Worm (Caenorhabditis elegans) whole organism, L4/young adult: Measurements from ENCODE around the gene Y26E6A.3.

Experiments used
- W03F9.2 ChIP-seq: fragments of 150-350 bp; optimal IDR thresholded peaks from 2 replicates; lab custom pipeline; 2014; ENCODE audit warnings: missing biosample characterization, missing genetic modification characterization
- dao-5 ChIP-seq: sonication (generic microtip); optimal IDR thresholded peaks from 2 replicates; lab custom pipeline; 2016; ENCODE audit warnings: missing genotype, missing genetic modification characterization, moderate library complexity, missing compliant biosample characterization

DNA sequence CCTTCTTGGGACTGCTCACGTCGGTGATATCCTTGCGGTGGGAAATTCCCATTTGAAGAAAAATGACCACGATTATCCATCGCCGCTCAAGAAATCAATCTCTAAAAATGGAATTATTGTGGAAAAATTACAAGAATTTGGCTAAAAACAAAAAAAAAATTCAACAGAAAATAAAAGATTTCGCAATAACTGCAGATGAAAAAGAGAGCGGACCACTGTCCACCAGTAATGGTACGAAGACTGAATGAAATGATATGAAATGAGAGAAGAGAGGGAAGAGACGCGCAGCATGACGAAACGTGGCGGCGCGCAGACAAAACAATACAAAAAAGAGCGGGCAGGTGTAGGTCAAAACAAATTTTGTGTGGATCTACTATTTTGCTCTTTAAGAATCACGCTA, 19.8 kb upstream of the Y26E6A.3 start, which contains the start of gene meg-1:
- no peak for TF ChIP-seq W03F9.2 (tag; lab: Kevin White, UChicago)
- no peak for TF ChIP-seq dao-5 (tag; lab: Kevin White, UChicago)
